Worm (Caenorhabditis elegans): Measurements from ENCODE around the gene C54E10.11.

ce11 chrV:18771804-18772386 lies 30.1 kb downstream of the C54E10.11 start:
- TF ChIP-seq ama-1 (optimal IDR thresholded peaks at IDR 0.05): no peak
- no peak for TF ChIP-seq fkh-6 (tag; optimal IDR thresholded peaks at IDR 0.05)
- TF ChIP-seq dmd-4 (tag; optimal IDR thresholded peaks at IDR 0.05; ENCODE audit: borderline replicate concordance): no peak
